Fruit fly (Drosophila melanogaster) whole organism, wandering third instar larva: ENCODE results near the gene Hs2st.

Experiments used
- Abd-B ChIP-seq: fragments of >200 bp; optimal IDR thresholded peaks from 2 replicates; lab custom pipeline; 2017; ENCODE audit warnings: missing biosample characterization, missing genetic modification characterization
- CG32264 ChIP-seq: fragments of 200-800 bp; sonication (Bioruptor generic); optimal IDR thresholded peaks from 2 replicates; lab custom pipeline; 2016; ENCODE audit warnings: missing biosample characterization, missing genetic modification characterization
- CG9705 ChIP-seq: fragments of 200-800 bp; sonication (Bioruptor generic); optimal IDR thresholded peaks from 2 replicates; lab custom pipeline; 2018; ENCODE audit warnings: missing biosample characterization, mild to moderate bottlenecking, missing genetic modification characterization
- CrebA ChIP-seq: fragments of 200-800 bp; sonication (Bioruptor generic); optimal IDR thresholded peaks from 2 replicates; lab custom pipeline; 2016; ENCODE audit warnings: missing biosample characterization, mild to moderate bottlenecking, missing genetic modification characterization, borderline replicate concordance
- Dfd ChIP-seq: fragments of >200 bp; optimal IDR thresholded peaks from 2 replicates; lab custom pipeline; 2017; ENCODE audit warnings: missing biosample characterization, missing genetic modification characterization
- Dif ChIP-seq: fragments of 200-275, 200-300 bp; sonication (Bioruptor generic); optimal IDR thresholded peaks from 2 replicates; lab custom pipeline; 2018; ENCODE audit warnings: missing biosample characterization, missing genetic modification characterization; ENCODE audit not compliant: partially characterized antibody
- GATAd ChIP-seq: sonication (Bioruptor generic); optimal IDR thresholded peaks from 2 replicates; lab custom pipeline; 2016; ENCODE audit warnings: missing biosample characterization, missing genetic modification characterization
- HLH106 ChIP-seq: fragments of 200-800 bp; optimal IDR thresholded peaks from 3 replicates; lab custom pipeline; 2019; ENCODE audit warnings: missing biosample characterization, mild to moderate bottlenecking, missing genetic modification characterization, moderate library complexity
- Hr78 ChIP-seq: fragments of >200 bp; optimal IDR thresholded peaks from 2 replicates; lab custom pipeline; 2017; ENCODE audit warnings: missing biosample characterization, missing genetic modification characterization
- Jra ChIP-seq: sonication (Bioruptor generic); optimal IDR thresholded peaks from 2 replicates; lab custom pipeline; 2016; ENCODE audit warnings: missing biosample characterization, missing genetic modification characterization
- Mio ChIP-seq: sonication (Bioruptor generic); optimal IDR thresholded peaks from 2 replicates; lab custom pipeline; 2016; ENCODE audit warnings: missing biosample characterization, missing genetic modification characterization
- Myc ChIP-seq: fragments of >200 bp; optimal IDR thresholded peaks from 2 replicates; lab custom pipeline; 2017
- N ChIP-seq: fragments of >200 bp; optimal IDR thresholded peaks from 2 replicates; lab custom pipeline; 2018; ENCODE audit warnings: missing biosample characterization, missing external identifiers, missing genetic modification characterization
- OdsH ChIP-seq: fragments of 200-800 bp; sonication (Bioruptor generic); optimal IDR thresholded peaks from 2 replicates; lab custom pipeline; 2016; ENCODE audit warnings: missing biosample characterization, mild to moderate bottlenecking, missing genetic modification characterization
- Rel ChIP-seq, 2 experiments: fragments of 200-800 bp; sonication (Bioruptor generic) in 1 of 2; optimal IDR thresholded peaks; 2 replicates in 1 of 2; 3 replicates in 1 of 2; lab custom pipeline; 2016 to 2019; ENCODE audit warnings: mild to moderate bottlenecking in 2 of 2, missing biosample characterization in 2 of 2, missing genetic modification characterization in 2 of 2, moderate library complexity in 1 of 2
- Vsx2 ChIP-seq: fragments of 200-300, 225-300 bp; sonication (Bioruptor generic); optimal IDR thresholded peaks from 2 replicates; lab custom pipeline; 2018; ENCODE audit warnings: missing biosample characterization, missing genetic modification characterization; ENCODE audit not compliant: partially characterized antibody
- br ChIP-seq: fragments of 200-800 bp; sonication (Bioruptor generic); optimal IDR thresholded peaks from 2 replicates; lab custom pipeline; 2016; ENCODE audit warnings: missing biosample characterization, missing genetic modification characterization
- brk ChIP-seq: fragments of 200-800 bp; sonication (Bioruptor generic); optimal IDR thresholded peaks from 2 replicates; lab custom pipeline; 2016; ENCODE audit warnings: missing biosample characterization, mild to moderate bottlenecking, missing genetic modification characterization
- dl ChIP-seq, 2 experiments: fragments of 175-275, 200-275 bp in 1 of 2; fragments of 200-275 bp in 1 of 2; sonication (Bioruptor generic); optimal IDR thresholded peaks; lab custom pipeline; 2018; ENCODE audit warnings: mild to moderate bottlenecking in 2 of 2, missing biosample characterization in 2 of 2, missing genetic modification characterization in 2 of 2, moderate library complexity in 2 of 2; ENCODE audit not compliant: partially characterized antibody in 2 of 2, insufficient read depth in 1 of 2
- dmrt93B ChIP-seq: fragments of 200-800 bp; sonication (Bioruptor generic); optimal IDR thresholded peaks from 2 replicates; lab custom pipeline; 2018; ENCODE audit warnings: missing biosample characterization, mild to moderate bottlenecking, missing genetic modification characterization
- dsf ChIP-seq: sonication (Bioruptor generic); optimal IDR thresholded peaks from 2 replicates; lab custom pipeline; 2016; ENCODE audit warnings: missing biosample characterization, missing genetic modification characterization, borderline replicate concordance
- ey ChIP-seq: fragments of 200-800 bp; sonication (Bioruptor generic); optimal IDR thresholded peaks from 2 replicates; lab custom pipeline; 2016; ENCODE audit warnings: missing biosample characterization, missing genetic modification characterization
- foxo ChIP-seq, 2 experiments: fragments of 200-800 bp; sonication (Bioruptor generic); optimal IDR thresholded peaks; 2 replicates in 1 of 2; 3 replicates in 1 of 2; lab custom pipeline; 2016 to 2017; ENCODE audit warnings: missing biosample characterization in 2 of 2, missing genetic modification characterization in 2 of 2
- fru ChIP-seq: fragments of 200-800 bp; sonication (Bioruptor generic); optimal IDR thresholded peaks from 3 replicates; lab custom pipeline; 2016; ENCODE audit warnings: missing biosample characterization, mild to moderate bottlenecking, missing genetic modification characterization
- h ChIP-seq: fragments of 200-800 bp; sonication (Bioruptor generic); optimal IDR thresholded peaks from 3 replicates; lab custom pipeline; 2016; ENCODE audit warnings: missing biosample characterization, mild to moderate bottlenecking, missing genetic modification characterization
- jim ChIP-seq: fragments of 175-275, 200-325 bp; sonication (Bioruptor generic); optimal IDR thresholded peaks from 2 replicates; lab custom pipeline; 2016; ENCODE audit warnings: missing biosample characterization, mild to moderate bottlenecking, missing genetic modification characterization
- lola ChIP-seq: fragments of >200 bp; optimal IDR thresholded peaks from 2 replicates; lab custom pipeline; 2017; ENCODE audit warnings: missing biosample characterization, missing genetic modification characterization
- pan ChIP-seq: fragments of >200 bp; optimal IDR thresholded peaks from 2 replicates; lab custom pipeline; 2017
- rgr ChIP-seq: fragments of 200-800 bp; sonication (Bioruptor generic); optimal IDR thresholded peaks from 3 replicates; lab custom pipeline; 2016; ENCODE audit warnings: missing biosample characterization, mild to moderate bottlenecking, missing genetic modification characterization
- sage ChIP-seq: fragments of 200-800 bp; sonication (Bioruptor generic); optimal IDR thresholded peaks from 2 replicates; lab custom pipeline; 2016; ENCODE audit warnings: missing biosample characterization, mild to moderate bottlenecking, missing genetic modification characterization
- sv ChIP-seq: fragments of 200-800 bp; sonication (Bioruptor generic); optimal IDR thresholded peaks from 3 replicates; lab custom pipeline; 2016; ENCODE audit warnings: missing biosample characterization, missing genetic modification characterization
- tai ChIP-seq: sonication (Bioruptor generic); optimal IDR thresholded peaks from 2 replicates; lab custom pipeline; 2016; ENCODE audit warnings: missing biosample characterization, missing genetic modification characterization
- usp ChIP-seq: fragments of >200 bp; optimal IDR thresholded peaks from 2 replicates; lab custom pipeline; 2017; ENCODE audit warnings: missing biosample characterization, missing genetic modification characterization
- woc ChIP-seq: sonication (Bioruptor generic); optimal IDR thresholded peaks from 2 replicates; lab custom pipeline; 2016; ENCODE audit warnings: missing biosample characterization, mild to moderate bottlenecking, missing genetic modification characterization

Gene Hs2st

dm6 chr2L:19404804-19405203, 39.7 kb downstream of the Hs2st start:
- TF ChIP-seq Dif (GFP tag; lab: Kevin White, UChicago) (no peak), h (GFP tag; lab: Kevin White, UChicago) (no peak), brk (GFP tag; lab: Kevin White, UChicago) (no peak), dl (GFP tag; optimal IDR thresholded peaks at IDR 0.05; lab: Kevin White, UChicago; ENCODE audit: insufficient read depth in 1 of 2, partially characterized antibody in 2 of 2) (no peak), sv (GFP tag; lab: Kevin White, UChicago) (no peak), Rel (GFP tag; optimal IDR thresholded peaks at IDR 0.05; lab: Kevin White, UChicago) (no peak), Rel (tag; optimal IDR thresholded peaks at IDR 0.05; lab: Kevin White, UChicago) (no peak), usp (GFP tag; lab: Kevin White, UChicago) (no peak), CG32264 (no peak), Hr78 (GFP tag; lab: Kevin White, UChicago) (no peak), fru (GFP tag; lab: Kevin White, UChicago) (no peak), sage (no peak), rgr (no peak), pan (no peak), woc (GFP tag; lab: Kevin White, UChicago) (no peak), lola (GFP tag; lab: Kevin White, UChicago) (no peak)

- TF ChIP-seq CG9705 (GFP tag; lab: Kevin White, UChicago) (no peak), Dif (GFP tag; lab: Kevin White, UChicago) (no peak), dsf (GFP tag; lab: Kevin White, UChicago) (no peak), Dfd (GFP tag; lab: Kevin White, UChicago) (no peak), rgr (no peak), Abd-B (GFP tag; lab: Kevin White, UChicago) (no peak), Mio (GFP tag; lab: Kevin White, UChicago) (no peak), dmrt93B (no peak), h (GFP tag; lab: Kevin White, UChicago) (no peak), usp (GFP tag; lab: Kevin White, UChicago) (no peak), lola (GFP tag; lab: Kevin White, UChicago) (no peak)
Measured at dm6 chr2L:19403398-19403797, 41.2 kb downstream of the Hs2st start.

- no peak for TF ChIP-seq CG32264
- no peak for TF ChIP-seq HLH106 (tag; lab: Kevin White, UChicago)
- no peak for TF ChIP-seq dsf (GFP tag; lab: Kevin White, UChicago)
- TF ChIP-seq Jra = no peak
- no peak for TF ChIP-seq Rel (GFP tag; optimal IDR thresholded peaks at IDR 0.05; lab: Kevin White, UChicago)
- TF ChIP-seq Rel (tag; optimal IDR thresholded peaks at IDR 0.05; lab: Kevin White, UChicago) = no peak
- TF ChIP-seq CG9705 (GFP tag; lab: Kevin White, UChicago) = no peak
Measured at dm6 chr2L:19402667-19403066, 41.9 kb downstream of the Hs2st start.

dm6 chr2L:19401914-19402313, 42.6 kb downstream of the Hs2st start:
- TF ChIP-seq fru (GFP tag; lab: Kevin White, UChicago) = no peak
- TF ChIP-seq Dif (GFP tag; lab: Kevin White, UChicago) = no peak
- TF ChIP-seq Myc = no peak
- peak; percentile 33 for TF ChIP-seq rgr
- TF ChIP-seq h (GFP tag; lab: Kevin White, UChicago) = peak; percentile 33
- no peak for TF ChIP-seq Abd-B (GFP tag; lab: Kevin White, UChicago)

dm6 chr2L:19398317-19399234, 46.0 kb downstream of the Hs2st start, which contains the start of gene CG17544:
Gene CG17544, minus strand, starts transcription at chr2L:19398493.
- TF ChIP-seq br (GFP tag; lab: Kevin White, UChicago) (peak; percentile 22), tai (GFP tag; lab: Kevin White, UChicago) (no peak), dsf (GFP tag; lab: Kevin White, UChicago) (no peak), CG9705 (GFP tag; lab: Kevin White, UChicago) (peak; percentile 50), Vsx2 (GFP tag; lab: Kevin White, UChicago) (peak; percentile 27), usp (GFP tag; lab: Kevin White, UChicago) (no peak), Mio (GFP tag; lab: Kevin White, UChicago) (no peak), foxo (GFP tag; optimal IDR thresholded peaks at IDR 0.05; lab: Kevin White, UChicago) (peak in 1 of 2 experiments; percentile 83), brk (GFP tag; lab: Kevin White, UChicago) (peak; percentile 10), pan (no peak), HLH106 (tag; lab: Kevin White, UChicago) (peak; percentile 85), CG32264 (no peak), dl (GFP tag; optimal IDR thresholded peaks at IDR 0.05; lab: Kevin White, UChicago; ENCODE audit: insufficient read depth in 1 of 2, partially characterized antibody in 2 of 2) (peak in 1 of 2 experiments; percentile 63), Dif (GFP tag; lab: Kevin White, UChicago) (peak; percentile 64), Dfd (GFP tag; lab: Kevin White, UChicago) (no peak), dmrt93B (peak; percentile 73), Hr78 (GFP tag; lab: Kevin White, UChicago) (no peak), sage (no peak), Abd-B (GFP tag; lab: Kevin White, UChicago) (no peak), jim (GFP tag; lab: Kevin White, UChicago) (peak; percentile 1), lola (GFP tag; lab: Kevin White, UChicago) (no peak), ey (GFP tag; lab: Kevin White, UChicago) (peak; percentile 39), CrebA (no peak), Myc (no peak), N (GFP tag; lab: Kevin White, UChicago) (no peak), GATAd (GFP tag; lab: Kevin White, UChicago) (no peak), h (GFP tag; lab: Kevin White, UChicago) (peak; percentile 44), OdsH (GFP tag; lab: Kevin White, UChicago) (peak; percentile 69), Jra (no peak)
